Worm (Caenorhabditis elegans) whole organism, early embryonic: ENCODE results near the gene T28F3.9.

ENCODE experiments used
- F13C5.2 ChIP-seq: sonication (generic microtip); optimal IDR thresholded peaks from 2 replicates; lab custom pipeline; 2017; ENCODE audit warnings: mild to moderate bottlenecking, missing genetic modification characterization, inconsistent platforms, missing compliant biosample characterization
- ama-1 ChIP-seq: fragments of 150-350 bp; optimal IDR thresholded peaks from 2 replicates; lab custom pipeline; 2014
- ceh-13 ChIP-seq: fragments of 200-800 bp; sonication (Bioruptor generic); optimal IDR thresholded peaks from 2 replicates; lab custom pipeline; 2018; ENCODE audit warnings: mild to moderate bottlenecking, missing genetic modification characterization, missing compliant biosample characterization
- ceh-36 ChIP-seq: sonication (generic microtip); optimal IDR thresholded peaks from 2 replicates; lab custom pipeline; 2016; ENCODE audit warnings: missing genetic modification characterization, inconsistent platforms, missing compliant biosample characterization
- ets-7 ChIP-seq: sonication (generic microtip); optimal IDR thresholded peaks from 2 replicates; lab custom pipeline; 2016; ENCODE audit warnings: missing genotype, missing genetic modification characterization, missing compliant biosample characterization
- flt-1 ChIP-seq: fragments of 200-800 bp; sonication (Bioruptor generic); IDR thresholded peaks from 2 replicates; pipeline ENCODE4 v1.3.6; 2022; ENCODE audit warnings: missing genetic modification characterization, missing compliant biosample characterization
- hmg-4 ChIP-seq: fragments of 200-800 bp; sonication (Bioruptor generic); optimal IDR thresholded peaks from 2 replicates; lab custom pipeline; 2018; ENCODE audit warnings: mild to moderate bottlenecking, missing genetic modification characterization, missing compliant biosample characterization
- hnd-1 ChIP-seq: sonication (generic microtip); optimal IDR thresholded peaks from 2 replicates; lab custom pipeline; 2016; ENCODE audit warnings: missing genetic modification characterization, missing compliant biosample characterization
- scrt-1 ChIP-seq: fragments of 200-800 bp; sonication (Bioruptor generic); IDR thresholded peaks from 2 replicates; pipeline ENCODE4 v1.3.6; 2022; ENCODE audit warnings: missing genetic modification characterization, missing compliant biosample characterization
- tbx-11 ChIP-seq: fragments of 200-800 bp; sonication (Bioruptor generic); IDR thresholded peaks from 2 replicates; pipeline ENCODE4 v1.3.6; 2022; ENCODE audit warnings: missing genetic modification characterization, missing compliant biosample characterization
- tbx-37 ChIP-seq: fragments of 200-800 bp; sonication (Bioruptor generic); conservative IDR thresholded peaks from 2 replicates; pipeline ENCODE4 v1.3.6; 2022; ENCODE audit warnings: missing genetic modification reagents, missing genetic modification characterization, missing compliant biosample characterization
- tra-4 ChIP-seq: sonication (generic microtip); optimal IDR thresholded peaks from 2 replicates; lab custom pipeline; 2017; ENCODE audit warnings: missing genetic modification characterization, missing compliant biosample characterization

DNA sequence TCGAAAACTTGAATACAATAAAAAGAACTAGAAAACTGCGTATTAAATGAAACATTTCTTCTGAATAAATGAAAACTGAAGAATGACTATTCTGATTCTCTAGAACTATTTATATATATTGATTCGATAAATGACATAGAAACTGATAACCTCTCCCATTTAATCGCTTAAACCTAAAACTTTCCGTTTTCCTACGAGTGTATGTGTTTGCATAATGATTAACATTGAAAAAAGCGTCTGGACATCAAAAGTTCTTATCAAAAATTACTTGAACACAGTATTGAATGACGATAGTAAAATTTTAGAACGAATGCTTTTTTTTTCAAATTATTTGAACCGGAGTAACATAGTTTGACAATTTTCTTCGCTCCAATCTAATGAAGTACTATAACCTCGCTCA is 33.9 kb downstream of the T28F3.9 start, which contains the start of gene C49C3.9:
- no peak for TF ChIP-seq ceh-13 (GFP tag; lab: Kevin White, UChicago)
- no peak for TF ChIP-seq ama-1 (lab: Kevin White, UChicago)
- no peak for TF ChIP-seq flt-1 (GFP tag; lab: Robert Waterston, UW)
- TF ChIP-seq tbx-11 (GFP tag; lab: Robert Waterston, UW): no peak
- TF ChIP-seq ceh-36: no peak
- no peak for TF ChIP-seq hmg-4 (GFP tag; lab: Kevin White, UChicago)
- TF ChIP-seq tbx-37 (GFP tag; lab: Robert Waterston, UW): no peak
- no peak for TF ChIP-seq F13C5.2 (tag; lab: Kevin White, UChicago)
- no peak for TF ChIP-seq scrt-1
- no peak for TF ChIP-seq hnd-1 (tag; lab: Kevin White, UChicago)
- TF ChIP-seq tra-4: no peak
- TF ChIP-seq ets-7 (tag; lab: Kevin White, UChicago): no peak
